Fruit fly (Drosophila melanogaster): ENCODE results near the gene Gsc.

Gene Gsc

dm6 chr2L:604060-604459 lies 9.6 kb upstream of the Gsc start:
- TF ChIP-seq Rel (GFP tag; optimal IDR thresholded peaks at IDR 0.05), result no peak
- TF ChIP-seq Rel (tag; optimal IDR thresholded peaks at IDR 0.05), result no peak
- TF ChIP-seq Jra (GFP tag; optimal IDR thresholded peaks at IDR 0.05), result no peak
- TF ChIP-seq br (GFP tag; optimal IDR thresholded peaks at IDR 0.05), result no peak
- TF ChIP-seq CrebA (GFP tag; optimal IDR thresholded peaks at IDR 0.05; ENCODE audit: borderline replicate concordance), result no peak
- no peak for TF ChIP-seq Dfd (GFP tag; optimal IDR thresholded peaks at IDR 0.05)
- TF ChIP-seq sage (GFP tag; optimal IDR thresholded peaks at IDR 0.05), result no peak
- no peak for TF ChIP-seq fru (GFP tag; optimal IDR thresholded peaks at IDR 0.05)
- TF ChIP-seq dsf (GFP tag; optimal IDR thresholded peaks at IDR 0.05; ENCODE audit: borderline replicate concordance), result no peak
- no peak for TF ChIP-seq rgr (GFP tag; optimal IDR thresholded peaks at IDR 0.05)
- TF ChIP-seq h (GFP tag; optimal IDR thresholded peaks at IDR 0.05), result no peak
- TF ChIP-seq Sp1 (GFP tag; optimal IDR thresholded peaks at IDR 0.05), result no peak
- TF ChIP-seq Abd-B (GFP tag; optimal IDR thresholded peaks at IDR 0.05), result no peak
- no peak for TF ChIP-seq jim (GFP tag; optimal IDR thresholded peaks at IDR 0.05)
- no peak for TF ChIP-seq sv (GFP tag; optimal IDR thresholded peaks at IDR 0.05)
- TF ChIP-seq N (GFP tag; optimal IDR thresholded peaks at IDR 0.05), result no peak

DNA sequence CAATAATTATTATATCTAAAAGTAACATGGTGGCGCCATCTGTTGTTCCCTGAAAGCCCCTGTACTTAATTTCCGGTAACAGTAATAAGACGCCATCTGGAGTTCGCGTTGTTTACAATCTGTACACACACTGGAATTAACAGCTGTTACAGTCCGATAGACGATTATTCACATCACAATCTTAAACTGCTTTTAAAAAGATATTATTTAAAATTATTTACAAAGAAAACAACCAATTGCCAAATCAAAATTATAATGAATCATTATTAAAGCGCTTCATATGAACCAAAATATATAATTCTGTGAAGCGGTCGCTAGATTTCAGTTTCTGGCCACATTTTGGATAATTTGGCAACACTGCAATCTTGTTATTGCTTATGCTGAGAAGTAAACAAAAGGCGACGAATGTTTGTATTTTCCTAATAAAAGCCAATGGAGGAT lies 8.0 kb upstream of the Gsc start, which contains the start of gene CG13689:
TSS of gene CG13689 (plus strand) at position 375 of the 441 bp plus-strand sequence.
- TF ChIP-seq lola (GFP tag; optimal IDR thresholded peaks at IDR 0.05) (no peak), OdsH (GFP tag; optimal IDR thresholded peaks at IDR 0.05) (peak; percentile 51), tai (GFP tag; optimal IDR thresholded peaks at IDR 0.05) (peak; percentile 76), Abd-B (GFP tag; optimal IDR thresholded peaks at IDR 0.05) (no peak), usp (GFP tag; optimal IDR thresholded peaks at IDR 0.05) (no peak), ey (GFP tag; optimal IDR thresholded peaks at IDR 0.05) (peak; percentile 12), dsf (GFP tag; optimal IDR thresholded peaks at IDR 0.05; ENCODE audit: borderline replicate concordance) (peak; percentile 38), CG9705 (GFP tag; optimal IDR thresholded peaks at IDR 0.05) (peak; percentile 17), woc (GFP tag; optimal IDR thresholded peaks at IDR 0.05) (no peak), jim (GFP tag; optimal IDR thresholded peaks at IDR 0.05) (no peak), brk (GFP tag; optimal IDR thresholded peaks at IDR 0.05) (peak; percentile 77), HLH106 (tag; optimal IDR thresholded peaks at IDR 0.05) (peak; percentile 54), GATAd (GFP tag; optimal IDR thresholded peaks at IDR 0.05) (peak; percentile 27), Myc (optimal IDR thresholded peaks at IDR 0.05) (no peak), sv (GFP tag; optimal IDR thresholded peaks at IDR 0.05) (peak; percentile 42), br (GFP tag; optimal IDR thresholded peaks at IDR 0.05) (peak; percentile 6), fru (GFP tag; optimal IDR thresholded peaks at IDR 0.05) (peak; percentile 45), rgr (GFP tag; optimal IDR thresholded peaks at IDR 0.05) (peak; percentile 53), Hr78 (GFP tag; optimal IDR thresholded peaks at IDR 0.05) (no peak), Rel (GFP tag; optimal IDR thresholded peaks at IDR 0.05) (no peak), Rel (tag; optimal IDR thresholded peaks at IDR 0.05) (no peak), Hnf4 (GFP tag; optimal IDR thresholded peaks at IDR 0.05) (peak; percentile 68), sage (GFP tag; optimal IDR thresholded peaks at IDR 0.05) (no peak), Hr83 (GFP tag; optimal IDR thresholded peaks at IDR 0.05; ENCODE audit: poor library complexity, severe bottlenecking) (peak; percentile 15), Dfd (GFP tag; optimal IDR thresholded peaks at IDR 0.05) (no peak), foxo (GFP tag; optimal IDR thresholded peaks at IDR 0.05) (peak in 1 of 2 experiments; percentile 59), dmrt93B (GFP tag; optimal IDR thresholded peaks at IDR 0.05) (peak; percentile 25), h (GFP tag; optimal IDR thresholded peaks at IDR 0.05) (peak; percentile 33), pan (optimal IDR thresholded peaks at IDR 0.05) (no peak), psq (GFP tag; optimal IDR thresholded peaks at IDR 0.05) (peak; percentile 34), Jra (GFP tag; optimal IDR thresholded peaks at IDR 0.05) (peak; percentile 38), CrebA (GFP tag; optimal IDR thresholded peaks at IDR 0.05; ENCODE audit: borderline replicate concordance) (no peak)

dm6 chr2L:601848-602247 lies 7.4 kb upstream of the Gsc start:
- TF ChIP-seq Rel (GFP tag; optimal IDR thresholded peaks at IDR 0.05) (no peak), Rel (tag; optimal IDR thresholded peaks at IDR 0.05) (no peak), lola (GFP tag; optimal IDR thresholded peaks at IDR 0.05) (no peak), rgr (GFP tag; optimal IDR thresholded peaks at IDR 0.05) (no peak), Abd-B (GFP tag; optimal IDR thresholded peaks at IDR 0.05) (no peak), CG9705 (GFP tag; optimal IDR thresholded peaks at IDR 0.05) (no peak), h (GFP tag; optimal IDR thresholded peaks at IDR 0.05) (no peak), sage (GFP tag; optimal IDR thresholded peaks at IDR 0.05) (no peak), usp (GFP tag; optimal IDR thresholded peaks at IDR 0.05) (no peak), foxo (GFP tag; optimal IDR thresholded peaks at IDR 0.05) (no peak), psq (GFP tag; optimal IDR thresholded peaks at IDR 0.05) (no peak), Sp1 (GFP tag; optimal IDR thresholded peaks at IDR 0.05) (no peak)

DNA sequence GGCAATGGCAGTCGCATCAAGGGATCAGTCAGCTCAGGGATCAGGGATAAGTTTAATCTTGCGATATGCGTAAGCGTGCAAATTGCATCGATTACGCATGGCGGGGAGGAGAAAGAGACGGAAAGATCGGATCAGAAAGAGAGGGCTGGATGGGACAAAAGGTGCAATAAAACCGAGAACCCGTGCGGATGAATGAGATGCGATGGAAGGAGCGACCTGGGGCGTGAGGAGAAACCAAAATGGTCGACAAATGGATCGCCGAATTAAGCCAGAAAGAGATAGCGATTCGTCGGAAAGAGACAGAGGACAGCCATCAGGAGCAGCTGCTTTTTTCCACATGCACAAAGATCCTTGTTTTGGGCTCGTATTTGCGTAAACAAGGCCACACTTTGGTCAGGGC lies 3.3 kb upstream of the Gsc start:
- TF ChIP-seq Dfd (GFP tag; optimal IDR thresholded peaks at IDR 0.05), result no peak
- peak; percentile 12 for TF ChIP-seq jim (GFP tag; optimal IDR thresholded peaks at IDR 0.05)

Data from whole organism, wandering third instar larva.